Worm (Caenorhabditis elegans): Measurements from ENCODE around the gene egrh-1.

ce11 chrX:14804706-14805105 is 41.0 kb upstream of the egrh-1 start:
- 0 out of 2 replicates have a peak, but pooled peaks have one; percentile 54 for TF ChIP-seq tag-97 (GFP tag; IDR thresholded peaks at IDR 0.05)
- peak; percentile 84 for TF ChIP-seq hmg-1.1 (GFP tag; IDR thresholded peaks at IDR 0.05)
- TF ChIP-seq F44E2.7 (GFP tag; IDR thresholded peaks at IDR 0.05): 0 out of 2 replicates have a peak, but pooled peaks have one; percentile 40
- TF ChIP-seq zip-11 (GFP tag; IDR thresholded peaks at IDR 0.05): no peak
- peak; percentile 64 for TF ChIP-seq dve-1 (tag; optimal IDR thresholded peaks at IDR 0.05; ENCODE audit: insufficient read depth)
